Worm (Caenorhabditis elegans) whole organism, L2 larva: ENCODE measurements around the gene C27H5.6.

Source experiments
- C34F6.9 ChIP-seq: fragments of 150-350 bp; optimal IDR thresholded peaks from 2 replicates; lab custom pipeline; 2014; ENCODE audit warnings: missing biosample characterization, missing genetic modification characterization
- R02D3.7 ChIP-seq: fragments of 150-350 bp; optimal IDR thresholded peaks from 2 replicates; lab custom pipeline; 2014; ENCODE audit warnings: missing biosample characterization, missing genetic modification characterization
- Y55F3AM.14 ChIP-seq: fragments of 200-800 bp; sonication (Bioruptor generic); optimal IDR thresholded peaks from 2 replicates; lab custom pipeline; 2018; ENCODE audit warnings: mild to moderate bottlenecking, missing genetic modification characterization, missing compliant biosample characterization
- aly-2 ChIP-seq: fragments of 150-350 bp; optimal IDR thresholded peaks from 2 replicates; lab custom pipeline; 2014; ENCODE audit warnings: missing biosample characterization, missing genetic modification characterization
- ama-1 ChIP-seq: fragments of 150-350 bp; optimal IDR thresholded peaks from 2 replicates; lab custom pipeline; 2018; ENCODE audit warnings: inconsistent platforms
- blmp-1 ChIP-seq: sonication (generic microtip); optimal IDR thresholded peaks from 2 replicates; lab custom pipeline; 2017; ENCODE audit warnings: missing genetic modification characterization, mild to moderate bottlenecking, missing compliant biosample characterization, antibody characterized with exemption, moderate library complexity; ENCODE audit not compliant: insufficient read depth
- crh-2 ChIP-seq: sonication (generic microtip); optimal IDR thresholded peaks from 2 replicates; lab custom pipeline; 2017; ENCODE audit warnings: missing biosample characterization, missing genetic modification characterization
- dmd-4 ChIP-seq: sonication (generic microtip); optimal IDR thresholded peaks from 2 replicates; lab custom pipeline; 2017; ENCODE audit warnings: missing biosample characterization, missing genetic modification characterization
- egl-27 ChIP-seq: sonication (generic microtip); optimal IDR thresholded peaks from 3 replicates; lab custom pipeline; 2017; ENCODE audit warnings: missing biosample characterization, missing genetic modification reagents, missing genetic modification characterization
- elt-1 ChIP-seq: fragments of 150-350 bp; optimal IDR thresholded peaks from 2 replicates; lab custom pipeline; 2014; ENCODE audit warnings: missing biosample characterization, missing genetic modification characterization
- fos-1 ChIP-seq: fragments of 150-350 bp; optimal IDR thresholded peaks from 2 replicates; lab custom pipeline; 2014; ENCODE audit warnings: missing biosample characterization, missing genetic modification characterization
- gmeb-1 ChIP-seq: fragments of 150-350 bp; optimal IDR thresholded peaks from 2 replicates; lab custom pipeline; 2014; ENCODE audit warnings: missing biosample characterization, missing genetic modification characterization
- lin-11 ChIP-seq: fragments of 150-350 bp; sonication (generic microtip); optimal IDR thresholded peaks from 2 replicates; lab custom pipeline; 2014; ENCODE audit warnings: missing biosample characterization, missing genetic modification characterization, inconsistent platforms, mixed read lengths
- lin-39 ChIP-seq: fragments of 150-350 bp; optimal IDR thresholded peaks from 2 replicates; lab custom pipeline; 2014; ENCODE audit warnings: missing biosample characterization, missing genetic modification reagents, missing genetic modification characterization
- lsy-2 ChIP-seq, 2 experiments: fragments of 150-350 bp in 1 of 2; sonication (generic microtip) in 1 of 2; optimal IDR thresholded peaks; 2 replicates each; lab custom pipeline; 2014 to 2017; ENCODE audit warnings: missing biosample characterization in 2 of 2, missing genetic modification characterization in 2 of 2
- mab-5 ChIP-seq: fragments of 150-350 bp; optimal IDR thresholded peaks from 2 replicates; lab custom pipeline; 2014; ENCODE audit warnings: missing biosample characterization, missing genetic modification characterization
- mbf-1 ChIP-seq: sonication (generic microtip); optimal IDR thresholded peaks from 2 replicates; lab custom pipeline; 2017; ENCODE audit warnings: missing biosample characterization, missing genetic modification characterization
- mdl-1 ChIP-seq, 2 experiments: fragments of 150-350 bp in 1 of 2; sonication (generic microtip) in 1 of 2; optimal IDR thresholded peaks; 2 replicates each; lab custom pipeline; 2017; ENCODE audit warnings: missing biosample characterization in 2 of 2, missing genetic modification characterization in 2 of 2
- nhr-11 ChIP-seq: fragments of 150-350 bp; optimal IDR thresholded peaks from 2 replicates; lab custom pipeline; 2014; ENCODE audit warnings: missing biosample characterization, missing genetic modification characterization
- nhr-12 ChIP-seq: fragments of 150-350 bp; optimal IDR thresholded peaks from 2 replicates; lab custom pipeline; 2014; ENCODE audit warnings: missing biosample characterization, missing genetic modification characterization
- nhr-129 ChIP-seq: fragments of 150-350 bp; optimal IDR thresholded peaks from 2 replicates; lab custom pipeline; 2014; ENCODE audit warnings: missing biosample characterization, missing genetic modification characterization
- nhr-21 ChIP-seq: fragments of 150-350 bp; optimal IDR thresholded peaks from 2 replicates; lab custom pipeline; 2014; ENCODE audit warnings: missing biosample characterization, missing genetic modification characterization
- nhr-23 ChIP-seq: fragments of 150-350 bp; optimal IDR thresholded peaks from 2 replicates; lab custom pipeline; 2014; ENCODE audit warnings: missing biosample characterization, missing genetic modification reagents, missing genetic modification characterization
- nhr-237 ChIP-seq: fragments of 150-350 bp; optimal IDR thresholded peaks from 2 replicates; lab custom pipeline; 2014; ENCODE audit warnings: missing biosample characterization, missing genetic modification characterization
- nhr-25 ChIP-seq: fragments of 150-350 bp; sonication (generic microtip); optimal IDR thresholded peaks from 3 replicates; lab custom pipeline; 2014; ENCODE audit warnings: missing biosample characterization, missing genetic modification characterization
- nhr-6 ChIP-seq: fragments of 150-350 bp; optimal IDR thresholded peaks from 2 replicates; lab custom pipeline; 2014; ENCODE audit warnings: missing biosample characterization, missing genetic modification characterization
- nhr-77 ChIP-seq: fragments of 150-350 bp; optimal IDR thresholded peaks from 2 replicates; lab custom pipeline; 2014; ENCODE audit warnings: missing biosample characterization, missing genetic modification characterization
- peb-1 ChIP-seq: fragments of 150-350 bp; optimal IDR thresholded peaks from 2 replicates; lab custom pipeline; 2014; ENCODE audit warnings: missing biosample characterization, missing genetic modification characterization
- skn-1 ChIP-seq: sonication (generic microtip); optimal IDR thresholded peaks from 2 replicates; lab custom pipeline; 2017; ENCODE audit warnings: missing biosample characterization, missing genetic modification characterization
- sma-3 ChIP-seq: sonication (generic microtip); optimal IDR thresholded peaks from 2 replicates; lab custom pipeline; 2016; ENCODE audit warnings: missing genetic modification reagents, missing genetic modification characterization, missing compliant biosample characterization
- sma-9 ChIP-seq, 2 experiments: fragments of 150-350 bp in 1 of 2; sonication (generic microtip) in 1 of 2; optimal IDR thresholded peaks; 2 replicates each; lab custom pipeline; 2014 to 2016; ENCODE audit warnings: missing genetic modification characterization in 2 of 2, mild to moderate bottlenecking in 1 of 2, missing biosample characterization in 1 of 2, missing compliant biosample characterization in 1 of 2, missing genetic modification reagents in 1 of 2, moderate library complexity in 1 of 2
- snpc-4 ChIP-seq: fragments of 150-350 bp; optimal IDR thresholded peaks from 2 replicates; lab custom pipeline; 2014; ENCODE audit warnings: missing biosample characterization, missing genetic modification characterization
- unc-39 ChIP-seq: fragments of 150-350 bp; optimal IDR thresholded peaks from 2 replicates; lab custom pipeline; 2014; ENCODE audit warnings: missing biosample characterization, missing genetic modification characterization
- unc-55 ChIP-seq: fragments of 150-350 bp; sonication (generic microtip); optimal IDR thresholded peaks from 3 replicates; lab custom pipeline; 2014; ENCODE audit warnings: missing biosample characterization, missing genetic modification reagents, missing genetic modification characterization
- unc-62 ChIP-seq: fragments of 150-350 bp; optimal IDR thresholded peaks from 2 replicates; lab custom pipeline; 2014; ENCODE audit warnings: missing biosample characterization, missing genetic modification reagents, missing genetic modification characterization
- zag-1 ChIP-seq: fragments of 150-350 bp; optimal IDR thresholded peaks from 2 replicates; lab custom pipeline; 2014; ENCODE audit warnings: missing biosample characterization, missing genetic modification characterization
- ztf-11 ChIP-seq: sonication (generic microtip); optimal IDR thresholded peaks from 2 replicates; lab custom pipeline; 2017; ENCODE audit warnings: missing biosample characterization, missing genetic modification characterization
- ztf-4 ChIP-seq: fragments of 150-350 bp; optimal IDR thresholded peaks from 2 replicates; lab custom pipeline; 2014; ENCODE audit warnings: missing biosample characterization, missing genetic modification characterization

The C27H5.6 gene

ce11 chrII:7199308-7199707, 12.3 kb upstream of the C27H5.6 start, which contains the start of gene E04F6.6:
E04F6.6 (minus strand) TSS chrII:7199565.
- no peak for TF ChIP-seq nhr-12
- TF ChIP-seq peb-1 (tag; lab: Kevin White, UChicago): no peak
- no peak for TF ChIP-seq nhr-11 (tag; lab: Kevin White, UChicago)
- TF ChIP-seq elt-1: no peak
- TF ChIP-seq mdl-1 (tag; optimal IDR thresholded peaks at IDR 0.05; lab: Kevin White, UChicago): no peak
- no peak for TF ChIP-seq mab-5 (tag; lab: Kevin White, UChicago)
- TF ChIP-seq unc-39 (tag; lab: Kevin White, UChicago): no peak
- no peak for TF ChIP-seq mbf-1 (tag; lab: Kevin White, UChicago)
- no peak for TF ChIP-seq Y55F3AM.14 (GFP tag; lab: Kevin White, UChicago)
- TF ChIP-seq egl-27 (tag; lab: Kevin White, UChicago): no peak
- TF ChIP-seq ztf-4 (tag; lab: Kevin White, UChicago): no peak
- TF ChIP-seq sma-3 (GFP tag; lab: Kevin White, UChicago): no peak
- TF ChIP-seq nhr-25 (tag; lab: Kevin White, UChicago): no peak
- no peak for TF ChIP-seq nhr-23 (tag; lab: Kevin White, UChicago)
- no peak for TF ChIP-seq blmp-1
- TF ChIP-seq nhr-21 (tag; lab: Kevin White, UChicago): no peak
- no peak for TF ChIP-seq R02D3.7
- TF ChIP-seq nhr-6: no peak
- no peak for TF ChIP-seq crh-2 (tag; lab: Kevin White, UChicago)

- TF ChIP-seq crh-2 (tag; lab: Kevin White, UChicago) (peak; percentile 32), lin-11 (tag; lab: Kevin White, UChicago) (no peak)
These were observed 10.4 kb upstream of the C27H5.6 start for ce11 chrII:7197434-7197833.

- TF ChIP-seq nhr-129 (tag; lab: Kevin White, UChicago) (no peak), sma-9 (GFP tag; optimal IDR thresholded peaks at IDR 0.05; lab: Kevin White, UChicago) (peak; percentile 13), sma-9 (tag; optimal IDR thresholded peaks at IDR 0.05; lab: Kevin White, UChicago) (no peak), blmp-1 (no peak), lin-11 (tag; lab: Kevin White, UChicago) (no peak), C34F6.9 (tag; lab: Kevin White, UChicago) (no peak), unc-55 (no peak), unc-39 (tag; lab: Kevin White, UChicago) (no peak), aly-2 (tag; lab: Kevin White, UChicago) (no peak), lin-39 (tag; lab: Kevin White, UChicago) (no peak), fos-1 (tag; lab: Kevin White, UChicago) (peak; percentile 25), lsy-2 (tag; optimal IDR thresholded peaks at IDR 0.05; lab: Kevin White, UChicago) (no peak), nhr-77 (tag; lab: Kevin White, UChicago) (no peak), snpc-4 (tag; lab: Kevin White, UChicago) (no peak)
These were observed 9.0 kb upstream of the C27H5.6 start, which contains the start of gene maoc-1 for ce11 chrII:7196040-7196439. maoc-1 (plus strand) TSS chrII:7196276.

ce11 chrII:7195541-7195940, 8.5 kb upstream of the C27H5.6 start, which contains the start of gene acdh-12:
acdh-12 (minus strand) TSS chrII:7195641.
- TF ChIP-seq lin-39 (tag; lab: Kevin White, UChicago): no peak
- TF ChIP-seq nhr-11 (tag; lab: Kevin White, UChicago): no peak
- TF ChIP-seq egl-27 (tag; lab: Kevin White, UChicago): no peak
- TF ChIP-seq dmd-4 (tag; lab: Kevin White, UChicago): no peak
- TF ChIP-seq mab-5 (tag; lab: Kevin White, UChicago): no peak
- no peak for TF ChIP-seq skn-1 (tag; lab: Kevin White, UChicago)
- TF ChIP-seq nhr-237 (tag; lab: Kevin White, UChicago): no peak
- no peak for TF ChIP-seq gmeb-1
- no peak for TF ChIP-seq snpc-4 (tag; lab: Kevin White, UChicago)
- no peak for TF ChIP-seq unc-55
- TF ChIP-seq zag-1 (tag; lab: Kevin White, UChicago): no peak
- TF ChIP-seq sma-9 (GFP tag; optimal IDR thresholded peaks at IDR 0.05; lab: Kevin White, UChicago): no peak
- no peak for TF ChIP-seq sma-9 (tag; optimal IDR thresholded peaks at IDR 0.05; lab: Kevin White, UChicago)
- no peak for TF ChIP-seq ztf-11 (tag; lab: Kevin White, UChicago)
- TF ChIP-seq ama-1 (lab: Kevin White, UChicago): no peak
- no peak for TF ChIP-seq fos-1 (tag; lab: Kevin White, UChicago)
- TF ChIP-seq C34F6.9 (tag; lab: Kevin White, UChicago): no peak
- no peak for TF ChIP-seq peb-1 (tag; lab: Kevin White, UChicago)
- TF ChIP-seq unc-62: no peak
- no peak for TF ChIP-seq crh-2 (tag; lab: Kevin White, UChicago)
